Worm (Caenorhabditis elegans) whole organism, L4 larva: Measurements from ENCODE around the gene R04F11.2.

Source experiments
- T26A8.4 ChIP-seq: fragments of 200-800 bp; sonication (Bioruptor generic); IDR thresholded peaks from 2 replicates; pipeline ENCODE4 v1.3.6; 2022; ENCODE audit warnings: missing genetic modification characterization, missing compliant biosample characterization
- lin-1 ChIP-seq: fragments of 200-800 bp; sonication (Bioruptor generic); IDR thresholded peaks from 2 replicates; pipeline ENCODE4 v1.3.6; 2022; ENCODE audit warnings: missing genetic modification reagents, missing genetic modification characterization, missing compliant biosample characterization
- lin-39 ChIP-seq: fragments of 150-350 bp; optimal IDR thresholded peaks from 2 replicates; lab custom pipeline; 2014; ENCODE audit warnings: missing biosample characterization, missing genetic modification reagents, missing genetic modification characterization
- mep-1 ChIP-seq: fragments of 150-350 bp; sonication (generic microtip); optimal IDR thresholded peaks from 3 replicates; lab custom pipeline; 2014; ENCODE audit warnings: missing biosample characterization, missing genetic modification characterization
- ztf-11 ChIP-seq: fragments of 150-350 bp; optimal IDR thresholded peaks from 2 replicates; lab custom pipeline; 2014; ENCODE audit warnings: missing biosample characterization, missing genetic modification characterization

- no peak for TF ChIP-seq lin-39 (tag; lab: Kevin White, UChicago)
- no peak for TF ChIP-seq lin-1 (GFP tag; lab: Robert Waterston, UW)
- no peak for TF ChIP-seq ztf-11 (tag; lab: Kevin White, UChicago)
- no peak for TF ChIP-seq mep-1 (tag; lab: Kevin White, UChicago)
- TF ChIP-seq T26A8.4 (GFP tag; lab: Robert Waterston, UW) = no peak
Observed at ce11 chrV:12295520-12295919, 22.7 kb upstream of the R04F11.2 start.
